Worm (Caenorhabditis elegans): ENCODE measurements around the gene skr-3.

The skr-3 gene

DNA sequence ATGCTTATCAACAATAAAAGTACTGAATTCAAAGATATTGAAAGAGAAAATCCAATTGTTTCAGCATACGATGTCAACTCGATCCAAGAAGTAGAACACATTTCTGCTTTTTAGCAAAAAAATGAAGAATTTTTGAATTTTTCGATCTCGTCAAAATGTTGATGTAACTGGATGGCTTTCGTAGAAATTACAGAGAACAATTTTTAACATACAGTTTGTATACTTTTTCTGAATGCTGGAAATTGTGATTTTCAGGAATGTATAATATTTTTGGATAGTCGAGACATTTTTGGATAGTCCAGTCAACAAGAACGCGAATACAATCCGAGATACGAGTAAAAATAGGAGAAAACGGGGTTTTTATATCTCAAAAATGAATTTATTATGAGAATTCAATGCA is 2.3 kb upstream of the skr-3 start, which contains the start of gene str-103:
str-103 (minus strand) TSS at position 101 of the 400 bp plus-strand sequence.
- TF ChIP-seq nhr-10 (tag; optimal IDR thresholded peaks at IDR 0.05) (no peak), sma-3 (GFP tag; optimal IDR thresholded peaks at IDR 0.05) (no peak), R02D3.7 (tag; optimal IDR thresholded peaks at IDR 0.05) (no peak), sma-9 (GFP tag; optimal IDR thresholded peaks at IDR 0.05) (no peak), sma-9 (tag; optimal IDR thresholded peaks at IDR 0.05) (no peak)

DNA sequence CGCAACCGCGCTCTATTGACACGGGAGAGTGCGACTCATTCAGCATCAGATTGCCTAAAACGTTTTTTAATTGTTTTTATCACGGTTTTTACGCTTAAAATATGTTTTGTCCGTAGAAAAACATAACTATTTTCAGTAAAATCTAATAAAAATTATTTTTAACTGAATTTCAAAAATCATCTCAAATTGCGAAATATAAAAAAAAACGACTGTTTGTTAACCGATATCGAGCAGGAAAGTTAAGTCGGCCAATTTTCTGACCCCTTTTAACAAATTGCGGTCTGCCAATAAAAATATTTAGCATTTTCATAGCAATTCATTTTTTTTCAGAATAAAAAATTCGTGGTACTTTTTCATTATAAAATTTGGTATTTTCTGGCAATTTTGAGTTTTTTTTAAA is 385 bp upstream of the skr-3 start:
- TF ChIP-seq mab-5 (tag; optimal IDR thresholded peaks at IDR 0.05), result no peak
- no peak for TF ChIP-seq unc-55 (GFP tag; optimal IDR thresholded peaks at IDR 0.05)
- no peak for TF ChIP-seq unc-62 (GFP tag; optimal IDR thresholded peaks at IDR 0.05)
- TF ChIP-seq ZK546.5 (tag; optimal IDR thresholded peaks at IDR 0.05), result no peak
- TF ChIP-seq egl-27 (tag; optimal IDR thresholded peaks at IDR 0.05), result no peak
- TF ChIP-seq elt-3 (tag; optimal IDR thresholded peaks at IDR 0.05), result no peak
- TF ChIP-seq gmeb-1 (tag; optimal IDR thresholded peaks at IDR 0.05), result no peak
- TF ChIP-seq ztf-11 (tag; optimal IDR thresholded peaks at IDR 0.05), result no peak
- TF ChIP-seq C34F6.9 (tag; optimal IDR thresholded peaks at IDR 0.05), result no peak
- no peak for TF ChIP-seq nhr-237 (tag; optimal IDR thresholded peaks at IDR 0.05)
- TF ChIP-seq ztf-4 (tag; optimal IDR thresholded peaks at IDR 0.05), result no peak
- no peak for TF ChIP-seq zag-1 (tag; optimal IDR thresholded peaks at IDR 0.05)
- TF ChIP-seq snpc-4 (tag; optimal IDR thresholded peaks at IDR 0.05), result no peak
- no peak for TF ChIP-seq nhr-11 (tag; optimal IDR thresholded peaks at IDR 0.05)
- no peak for TF ChIP-seq elt-1 (tag; optimal IDR thresholded peaks at IDR 0.05)
- no peak for TF ChIP-seq peb-1 (tag; optimal IDR thresholded peaks at IDR 0.05)
- no peak for TF ChIP-seq R02D3.7 (tag; optimal IDR thresholded peaks at IDR 0.05)
- TF ChIP-seq skn-1 (tag; optimal IDR thresholded peaks at IDR 0.05), result no peak
- TF ChIP-seq sem-4 (tag; optimal IDR thresholded peaks at IDR 0.05), result no peak
- no peak for TF ChIP-seq blmp-1 (tag; optimal IDR thresholded peaks at IDR 0.05; ENCODE audit: insufficient read depth)

DNA sequence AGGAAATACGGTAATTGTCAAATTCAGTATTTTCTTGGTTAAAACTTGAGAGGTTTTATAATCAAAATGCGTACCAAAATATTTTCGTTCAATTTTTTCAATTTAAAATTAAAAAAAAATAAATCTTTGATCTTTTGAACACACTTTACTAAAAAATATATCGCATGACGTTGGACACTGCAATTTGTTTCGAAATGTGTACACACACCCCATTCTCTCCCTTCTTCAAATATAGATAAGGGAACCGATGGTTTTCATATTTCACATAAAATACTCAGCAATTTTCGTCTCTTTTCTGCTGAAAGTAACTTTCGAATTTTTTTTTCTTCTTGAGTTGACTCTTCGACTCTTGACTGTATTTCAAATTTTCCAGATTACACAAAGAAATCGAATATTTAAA is 567 bp downstream of the skr-3 start:
- TF ChIP-seq fos-1 (tag; optimal IDR thresholded peaks at IDR 0.05) (peak; percentile 24), sem-4 (tag; optimal IDR thresholded peaks at IDR 0.05) (no peak)

DNA sequence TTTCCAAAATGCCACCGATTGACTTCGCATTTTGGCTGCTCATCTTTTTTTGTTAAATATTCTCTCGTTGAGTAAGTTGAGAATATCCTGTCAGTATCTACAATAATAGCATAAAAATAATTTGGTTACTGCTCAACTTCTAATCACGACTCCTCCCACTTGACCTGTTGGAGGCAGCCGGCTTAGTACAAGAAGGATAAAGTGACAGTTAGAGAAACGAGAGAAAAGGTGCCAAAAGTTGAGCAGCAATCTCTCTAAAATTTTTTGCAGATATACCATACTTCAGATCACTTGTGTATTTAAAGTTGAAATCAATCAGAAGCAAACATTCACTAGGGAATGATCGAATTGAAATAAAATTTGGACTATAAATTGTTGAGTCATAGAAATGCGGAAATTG is 3.9 kb downstream of the skr-3 start, which contains the start of gene nhr-111:
nhr-111 (minus strand) TSS at position 101 of the 400 bp plus-strand sequence.
- TF ChIP-seq elt-3 (tag; optimal IDR thresholded peaks at IDR 0.05), result no peak
- TF ChIP-seq nhr-11 (tag; optimal IDR thresholded peaks at IDR 0.05), result no peak
- no peak for TF ChIP-seq ceh-82 (tag; optimal IDR thresholded peaks at IDR 0.05)
- no peak for TF ChIP-seq lin-39 (tag; optimal IDR thresholded peaks at IDR 0.05)
- TF ChIP-seq nhr-129 (tag; optimal IDR thresholded peaks at IDR 0.05), result no peak
- no peak for TF ChIP-seq mbf-1 (tag; optimal IDR thresholded peaks at IDR 0.05)
- TF ChIP-seq sem-4 (tag; optimal IDR thresholded peaks at IDR 0.05), result no peak
- no peak for TF ChIP-seq gmeb-1 (tag; optimal IDR thresholded peaks at IDR 0.05)
- TF ChIP-seq ama-1 (optimal IDR thresholded peaks at IDR 0.05), result no peak
- TF ChIP-seq unc-62 (GFP tag; optimal IDR thresholded peaks at IDR 0.05), result no peak
- no peak for TF ChIP-seq snpc-4 (tag; optimal IDR thresholded peaks at IDR 0.05)

DNA sequence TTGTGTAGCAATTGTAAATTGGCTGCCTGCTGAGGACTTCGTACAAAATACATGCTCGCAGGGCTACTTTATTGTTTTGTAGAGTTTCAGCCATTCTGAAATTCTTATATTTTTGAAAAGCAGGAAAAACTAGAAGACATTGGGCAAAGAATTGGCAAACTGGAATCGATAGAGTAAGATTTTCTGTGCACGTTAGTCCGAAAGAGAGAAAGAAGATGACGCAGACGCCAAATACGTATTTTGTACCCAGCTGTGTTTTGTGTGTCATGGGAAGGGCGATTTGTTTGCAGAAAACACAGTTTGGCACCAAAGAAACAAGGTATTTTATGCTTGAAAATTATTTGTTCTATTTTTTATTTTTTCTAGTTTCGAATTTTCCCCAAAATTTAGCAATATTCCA is 6.5 kb downstream of the skr-3 start, which contains the start of gene fbxa-143:
fbxa-143 (minus strand) TSS at position 101 of the 400 bp plus-strand sequence.
- TF ChIP-seq nhr-77 (tag; optimal IDR thresholded peaks at IDR 0.05), result no peak
- TF ChIP-seq nhr-6 (tag; optimal IDR thresholded peaks at IDR 0.05), result no peak
- TF ChIP-seq ztf-1 (GFP tag; conservative IDR thresholded peaks at IDR 0.05), result no peak

DNA sequence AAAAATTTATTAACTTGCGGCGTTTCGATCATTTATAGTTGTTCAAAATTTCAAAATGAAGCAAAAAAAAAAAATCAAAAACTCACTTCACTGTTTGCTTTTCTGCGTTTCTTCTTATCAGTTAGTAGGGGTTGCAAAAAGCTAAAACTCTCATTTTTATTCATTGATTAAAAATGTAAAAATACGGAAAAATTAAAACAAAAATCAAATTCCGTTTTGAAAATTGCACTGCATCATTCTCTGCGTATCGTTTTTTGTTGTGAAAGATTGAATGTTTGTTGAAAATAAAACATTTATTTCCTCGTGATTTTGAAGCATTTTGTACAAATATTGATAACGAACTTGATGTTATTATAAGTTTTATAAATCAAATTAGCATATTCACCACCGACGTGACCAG is 8.2 kb downstream of the skr-3 start:
- no peak for TF ChIP-seq crh-2 (tag; optimal IDR thresholded peaks at IDR 0.05)
- no peak for TF ChIP-seq mab-5 (tag; optimal IDR thresholded peaks at IDR 0.05)
- TF ChIP-seq fos-1 (tag; optimal IDR thresholded peaks at IDR 0.05), result peak; percentile 21
- no peak for TF ChIP-seq unc-62 (GFP tag; optimal IDR thresholded peaks at IDR 0.05)

Measured in whole organism, L2 larva.